Fruit fly (Drosophila melanogaster) whole organism, embryonic: ENCODE measurements around the gene ps.

Experiments used
- Ada2b ChIP-seq: fragments of 200-800 bp; sonication (Bioruptor generic); IDR thresholded peaks from 2 replicates; pipeline ENCODE4 v1.3.6; 2022; ENCODE audit warnings: missing biosample characterization, missing genetic modification characterization
- C15 ChIP-seq: fragments of 200-800 bp; sonication (Bioruptor generic); IDR thresholded peaks from 3 replicates; pipeline ENCODE4 v1.3.6; 2022; ENCODE audit warnings: missing biosample characterization, missing genetic modification characterization
- CG10654 ChIP-seq: fragments of 200-800 bp; sonication (Bioruptor generic); optimal IDR thresholded peaks from 2 replicates; lab custom pipeline; 2016; ENCODE audit warnings: missing biosample characterization, missing genetic modification characterization
- CG11504 ChIP-seq: fragments of 200-800 bp; sonication (Bioruptor generic); optimal IDR thresholded peaks from 3 replicates; lab custom pipeline; 2019; ENCODE audit warnings: missing biosample characterization, mild to moderate bottlenecking, missing genetic modification characterization, moderate library complexity
- CG12104 ChIP-seq: fragments of 200-800 bp; sonication (Bioruptor generic); optimal IDR thresholded peaks from 3 replicates; lab custom pipeline; 2016; ENCODE audit warnings: missing biosample characterization, missing genetic modification characterization
- CG13123 ChIP-seq: fragments of 200-800 bp; sonication (Bioruptor generic); optimal IDR thresholded peaks from 2 replicates; lab custom pipeline; 2016; ENCODE audit warnings: missing biosample characterization, missing genetic modification characterization
- CG14667 ChIP-seq: fragments of 200-800 bp; sonication (Bioruptor generic); IDR thresholded peaks from 2 replicates; pipeline ENCODE4 v1.3.6; 2022; ENCODE audit warnings: missing biosample characterization, missing genetic modification characterization
- CG15696 ChIP-seq: fragments of 200-800 bp; sonication (Bioruptor generic); optimal IDR thresholded peaks from 2 replicates; lab custom pipeline; 2019; ENCODE audit warnings: missing biosample characterization, mild to moderate bottlenecking, missing genetic modification characterization, moderate library complexity
- CG16779 ChIP-seq: fragments of 200-800 bp; sonication (Bioruptor generic); IDR thresholded peaks from 2 replicates; pipeline ENCODE4 v1.3.6; 2022; ENCODE audit warnings: missing biosample characterization, missing genetic modification characterization
- CG17359 ChIP-seq: fragments of 200-800 bp; sonication (Bioruptor generic); optimal IDR thresholded peaks from 3 replicates; lab custom pipeline; 2018; ENCODE audit warnings: missing biosample characterization, mild to moderate bottlenecking, missing genetic modification characterization, moderate library complexity
- CG17568 ChIP-seq: fragments of 200-800 bp; sonication (Bioruptor generic); optimal IDR thresholded peaks from 2 replicates; lab custom pipeline; 2018; ENCODE audit warnings: missing biosample characterization, mild to moderate bottlenecking, missing genetic modification characterization, moderate library complexity
- CG4282 ChIP-seq: fragments of 200-800 bp; sonication (Bioruptor generic); optimal IDR thresholded peaks from 2 replicates; lab custom pipeline; 2016; ENCODE audit warnings: missing biosample characterization, missing genetic modification characterization
- CG4424 ChIP-seq: fragments of 200-800 bp; sonication (Bioruptor generic); optimal IDR thresholded peaks from 3 replicates; lab custom pipeline; 2016; ENCODE audit warnings: missing biosample characterization, missing genetic modification characterization
- CG6683 ChIP-seq: fragments of 200-800 bp; sonication (Bioruptor generic); optimal IDR thresholded peaks from 2 replicates; lab custom pipeline; 2017; ENCODE audit warnings: missing biosample characterization, mild to moderate bottlenecking, missing genetic modification characterization, missing genetic modification reagents
- CG8089 ChIP-seq: fragments of 200-800 bp; sonication (Bioruptor generic); optimal IDR thresholded peaks from 3 replicates; lab custom pipeline; 2016; ENCODE audit warnings: missing biosample characterization, missing genetic modification characterization
- CG9932 ChIP-seq: fragments of 200-800 bp; sonication (Bioruptor generic); IDR thresholded peaks from 2 replicates; pipeline ENCODE4 v1.3.6; 2022; ENCODE audit warnings: missing biosample characterization, missing genetic modification characterization
- Dbx ChIP-seq: fragments of 200-800 bp; sonication (Bioruptor generic); IDR thresholded peaks from 3 replicates; pipeline ENCODE4 v1.3.6; 2022; ENCODE audit warnings: missing biosample characterization, missing genetic modification characterization
- Dp ChIP-seq: fragments of 200-800 bp; sonication (Bioruptor generic); optimal IDR thresholded peaks from 2 replicates; lab custom pipeline; 2018; ENCODE audit warnings: missing biosample characterization, mild to moderate bottlenecking, missing genetic modification characterization, moderate library complexity
- E2f1 ChIP-seq: fragments of 200-800 bp; sonication (Bioruptor generic); IDR thresholded peaks from 2 replicates; pipeline ENCODE4 v1.3.6; 2022; ENCODE audit warnings: missing biosample characterization, missing genetic modification characterization
- E2f2 ChIP-seq: fragments of 200-800 bp; sonication (Bioruptor generic); IDR thresholded peaks from 2 replicates; pipeline ENCODE4 v1.3.6; 2022; ENCODE audit warnings: missing biosample characterization, missing genetic modification characterization
- Hmr ChIP-seq: fragments of 200-800 bp; sonication (Bioruptor generic); optimal IDR thresholded peaks from 3 replicates; lab custom pipeline; 2017; ENCODE audit warnings: mild to moderate bottlenecking, missing biosample characterization, missing genetic modification reagents, missing genetic modification characterization
- Med ChIP-seq: fragments of 200-800 bp; sonication (Bioruptor generic); peaks from one replicate; lab custom pipeline; 2016; ENCODE audit warnings: missing biosample characterization, missing genetic modification characterization, mild to moderate bottlenecking, inconsistent platforms, moderate library complexity
- Sox102F ChIP-seq: fragments of 200-800 bp; sonication (Bioruptor generic); optimal IDR thresholded peaks from 2 replicates; lab custom pipeline; 2018; ENCODE audit warnings: missing biosample characterization, mild to moderate bottlenecking, missing genetic modification characterization, moderate library complexity
- Stat92E ChIP-seq, 3 experiments: fragments of >200 bp in 2 of 3; fragments of 200-800 bp in 1 of 3; sonication (Bioruptor generic) in 1 of 3; optimal IDR thresholded peaks; 2 replicates each; lab custom pipeline; 2017 to 2019; ENCODE audit warnings: missing biosample characterization in 3 of 3, missing genetic modification characterization in 3 of 3, mild to moderate bottlenecking in 1 of 3, moderate library complexity in 1 of 3
- Trl ChIP-seq, 3 experiments: fragments of >200 bp in 2 of 3; fragments of 200-800 bp in 1 of 3; sonication (Bioruptor generic) in 1 of 3; optimal IDR thresholded peaks; 2 replicates in 1 of 3; 3 replicates in 2 of 3; lab custom pipeline; 2016 to 2017; ENCODE audit warnings: missing biosample characterization in 1 of 3, missing genetic modification characterization in 1 of 3
- br ChIP-seq: fragments of >200 bp; optimal IDR thresholded peaks from 2 replicates; lab custom pipeline; 2017
- cas ChIP-seq: fragments of 200-800 bp; sonication (Bioruptor generic); IDR thresholded peaks from 2 replicates; pipeline ENCODE4 v1.3.6; 2022; ENCODE audit warnings: missing biosample characterization, missing genetic modification characterization
- grau ChIP-seq: fragments of 200-800 bp; optimal IDR thresholded peaks from 3 replicates; lab custom pipeline; 2019; ENCODE audit warnings: missing biosample characterization, mild to moderate bottlenecking, missing genetic modification characterization, moderate library complexity
- hkb ChIP-seq, 2 experiments: fragments of 200-800 bp in 1 of 2; fragments of >200 bp in 1 of 2; sonication (Bioruptor generic) in 1 of 2; IDR thresholded peaks in 1 of 2; optimal IDR thresholded peaks in 1 of 2; 2 replicates each; pipeline versions ENCODE4 v1.3.6 to Lab custom; 2017 to 2022; ENCODE audit warnings: missing biosample characterization in 1 of 2, missing genetic modification characterization in 1 of 2
- kah ChIP-seq: fragments of 200-800 bp; sonication (Bioruptor generic); optimal IDR thresholded peaks from 2 replicates; lab custom pipeline; 2018; ENCODE audit warnings: missing biosample characterization, mild to moderate bottlenecking, missing genetic modification characterization
- nau ChIP-seq: fragments of 200-800 bp; sonication (Bioruptor generic); optimal IDR thresholded peaks from 3 replicates; lab custom pipeline; 2017; ENCODE audit warnings: missing biosample characterization, mild to moderate bottlenecking, missing genetic modification characterization, missing genetic modification reagents
- nerfin-2 ChIP-seq: fragments of 200-800 bp; sonication (Bioruptor generic); IDR thresholded peaks from 2 replicates; pipeline ENCODE4 v1.3.6; 2022; ENCODE audit warnings: missing biosample characterization, missing genetic modification characterization; ENCODE audit not compliant: partially characterized antibody
- phol ChIP-seq: fragments of 200-800 bp; sonication (Bioruptor generic); optimal IDR thresholded peaks from 3 replicates; lab custom pipeline; 2018; ENCODE audit warnings: missing biosample characterization, mild to moderate bottlenecking, missing genetic modification characterization, moderate library complexity
- psq ChIP-seq: fragments of 200-800 bp; sonication (Bioruptor generic); optimal IDR thresholded peaks from 2 replicates; lab custom pipeline; 2017; ENCODE audit warnings: missing biosample characterization, missing genetic modification characterization
- pzg ChIP-seq: fragments of 200-800 bp; sonication (Bioruptor generic); optimal IDR thresholded peaks from 3 replicates; lab custom pipeline; 2018; ENCODE audit warnings: missing biosample characterization, mild to moderate bottlenecking, missing genetic modification characterization, moderate library complexity
- row ChIP-seq: fragments of 200-800 bp; sonication (Bioruptor generic); IDR thresholded peaks from 3 replicates; pipeline ENCODE4 v1.3.6; 2022; ENCODE audit warnings: missing biosample characterization, missing genetic modification characterization
- sc ChIP-seq, 3 experiments: fragments of >200 bp in 2 of 3; fragments of 200-800 bp in 1 of 3; sonication (Bioruptor generic) in 1 of 3; optimal IDR thresholded peaks; 2 replicates in 2 of 3; 3 replicates in 1 of 3; lab custom pipeline; 2017; ENCODE audit warnings: mild to moderate bottlenecking in 1 of 3, missing biosample characterization in 1 of 3, missing genetic modification characterization in 1 of 3, missing genetic modification reagents in 1 of 3
- sens ChIP-seq: fragments of 200-800 bp; sonication (Bioruptor generic); peaks from one replicate; lab custom pipeline; 2016; ENCODE audit warnings: missing biosample characterization, missing genetic modification characterization
- seq ChIP-seq: fragments of 200-800 bp; sonication (Bioruptor generic); IDR thresholded peaks from 2 replicates; pipeline ENCODE4 v1.3.6; 2022; ENCODE audit warnings: missing biosample characterization, missing genetic modification characterization
- z ChIP-seq: fragments of 200-800 bp; sonication (Bioruptor generic); IDR thresholded peaks from 3 replicates; pipeline ENCODE4 v1.3.6; 2022; ENCODE audit warnings: missing biosample characterization, missing genetic modification characterization
- zf30C ChIP-seq: fragments of 200-800 bp; sonication (Bioruptor generic); optimal IDR thresholded peaks from 3 replicates; lab custom pipeline; 2018; ENCODE audit warnings: missing biosample characterization, mild to moderate bottlenecking, missing genetic modification characterization

The ps gene

DNA sequence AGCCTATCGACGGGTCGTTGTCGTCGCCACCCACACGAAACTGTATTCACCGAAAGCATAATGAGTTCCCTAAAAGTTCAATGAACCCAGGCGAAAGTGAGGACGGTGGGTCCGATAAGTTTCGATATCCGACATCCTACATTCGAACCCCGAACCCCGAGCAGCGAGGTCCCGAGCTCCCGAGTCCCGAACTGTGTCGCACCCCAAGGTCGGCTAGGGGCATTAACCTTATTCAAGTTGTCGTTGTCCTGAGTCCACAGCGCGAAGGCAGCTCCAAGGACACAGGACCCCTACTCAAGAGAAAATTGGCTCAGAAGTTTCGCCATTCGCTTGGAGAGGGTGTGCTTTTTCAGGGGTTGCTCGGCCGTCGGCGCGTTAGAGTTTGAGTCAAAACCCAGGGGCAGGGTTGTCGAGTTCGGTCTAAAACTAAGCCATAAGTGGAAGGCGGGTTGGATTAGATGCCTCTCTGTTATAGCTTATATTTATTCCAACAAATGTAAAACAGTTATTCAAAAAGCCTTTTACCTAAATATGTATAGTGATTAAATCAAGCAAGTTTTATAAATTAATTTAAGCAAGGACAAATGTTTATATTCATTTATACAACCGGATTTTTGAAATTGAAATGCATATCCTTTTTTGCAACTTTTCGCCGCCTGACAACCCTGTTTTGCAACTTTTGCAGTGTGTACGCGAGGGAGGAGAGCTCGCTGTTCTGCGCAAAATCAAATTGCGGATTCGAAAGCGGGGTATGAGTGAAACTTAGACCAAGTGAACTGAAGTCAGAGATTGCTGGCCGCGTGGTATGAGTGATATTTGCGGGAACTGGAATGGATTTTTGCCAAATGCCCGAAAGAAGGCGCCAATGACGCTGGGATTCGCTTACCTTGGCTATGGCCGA lies 41.9 kb downstream of the ps start (continued):
- TF ChIP-seq CG8089 (GFP tag; lab: Kevin White, UChicago) (no peak), CG17568 (peak; percentile 31), nerfin-2 (GFP tag; lab: Robert Waterston, UW) (no peak), cas (GFP tag; lab: Robert Waterston, UW) (no peak), C15 (GFP tag; lab: Robert Waterston, UW) (no peak), CG13123 (GFP tag; lab: Kevin White, UChicago) (no peak), CG10654 (GFP tag; lab: Kevin White, UChicago) (peak; percentile 35), br (no peak)

DNA sequence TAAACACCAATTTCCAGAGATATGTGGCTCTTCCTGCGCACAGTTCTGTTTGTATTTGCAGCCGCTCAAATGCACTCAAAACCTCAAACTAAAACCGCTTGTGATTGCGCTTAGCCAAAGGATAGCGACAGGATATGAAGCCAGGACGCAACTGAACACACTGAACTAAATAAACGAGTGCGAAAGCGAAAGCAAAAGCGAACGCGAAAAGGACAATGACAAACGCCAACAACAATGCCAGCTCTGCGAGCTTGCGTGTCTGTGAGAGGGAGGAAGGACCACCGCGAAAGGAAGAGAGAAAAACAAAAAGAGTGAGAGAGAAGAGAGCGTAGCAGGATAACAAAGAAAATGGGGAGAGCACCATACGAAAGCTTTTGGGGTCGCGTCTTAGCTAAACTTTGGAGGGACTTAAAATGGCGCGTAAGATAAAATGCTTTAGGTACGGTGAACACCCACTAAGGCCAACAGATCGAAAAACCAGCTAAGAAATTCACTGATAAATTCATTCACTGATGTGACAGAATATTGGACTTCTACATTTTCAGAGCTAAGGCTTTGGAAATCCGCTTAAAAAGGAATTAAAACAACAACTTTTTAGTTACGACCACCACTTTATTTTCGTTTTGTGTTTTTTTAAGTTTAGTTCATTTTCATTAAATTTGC lies 42.9 kb downstream of the ps start, which contains the start of gene GstZ2:
TSS of gene GstZ2 (minus strand) at position 165 of the 663 bp plus-strand sequence.
- TF ChIP-seq Ada2b (no peak), grau (peak; percentile 72), CG6683 (GFP tag; lab: Kevin White, UChicago) (no peak), Hmr (GFP tag; lab: Kevin White, UChicago) (peak; percentile 23), row (peak; percentile 56), CG9932 (GFP tag; lab: Robert Waterston, UW) (no peak), Trl (optimal IDR thresholded peaks at IDR 0.05; lab: Kevin White, UChicago) (peak; percentile 48 to 77), Trl (GFP tag; optimal IDR thresholded peaks at IDR 0.05; lab: Kevin White, UChicago) (peak; percentile 36), sc (optimal IDR thresholded peaks at IDR 0.05; lab: Kevin White, UChicago) (no peak), sc (GFP tag; optimal IDR thresholded peaks at IDR 0.05; lab: Kevin White, UChicago) (no peak), CG14667 (GFP tag; lab: Robert Waterston, UW) (0 out of 2 replicates have a peak, but pooled peaks have one; percentile 5), CG4282 (GFP tag; lab: Kevin White, UChicago) (no peak), Dp (GFP tag; lab: Kevin White, UChicago) (peak; percentile 45), hkb (optimal IDR thresholded peaks at IDR 0.05; lab: Kevin White, UChicago) (no peak), hkb (GFP tag; IDR thresholded peaks at IDR 0.05; lab: Robert Waterston, UW) (0 out of 2 replicates have a peak, but pooled peaks have one; percentile 22), E2f2 (GFP tag; lab: Robert Waterston, UW) (peak; percentile 48), nau (no peak), z (GFP tag; lab: Robert Waterston, UW) (peak; percentile 72), kah (no peak), psq (GFP tag; lab: Kevin White, UChicago) (peak; percentile 61), CG4424 (GFP tag; lab: Kevin White, UChicago) (no peak), Med (GFP tag; lab: Kevin White, UChicago) (peak; percentile 58), zf30C (peak; percentile 4), CG17359 (tag; lab: Kevin White, UChicago) (no peak), CG16779 (GFP tag; lab: Robert Waterston, UW) (peak; percentile 7), CG11504 (tag; lab: Kevin White, UChicago) (peak; percentile 15), pzg (GFP tag; lab: Kevin White, UChicago) (peak; percentile 12), Dbx (GFP tag; lab: Robert Waterston, UW) (peak; percentile 17; the same call in 1 of the 3 replicates), Stat92E (GFP tag; optimal IDR thresholded peaks at IDR 0.05; lab: Kevin White, UChicago) (no peak), CG15696 (tag; lab: Kevin White, UChicago) (no peak), seq (GFP tag; lab: Robert Waterston, UW) (peak; percentile 40; the same call in 1 of the 2 replicates), CG12104 (no peak), Sox102F (no peak), E2f1 (peak; percentile 48), sens (GFP tag; lab: Kevin White, UChicago) (peak; percentile 37), phol (tag; lab: Kevin White, UChicago) (peak; percentile 39)
